In genomic region chr2L:17470630-17471029, dm6 we compare ENCODE assay signal across 1 fruit fly cellular context.
TF ChIP-seq lines count a peak whose summit lies in the region.

No protein-coding gene starts in this region.

TF ChIP-seq in whole organism, embryonic, 481 proteins besides CTCF, POLR2A, EP300 and RAD21 (continued from another document):
- TF ChIP-seq hb (GFP tag; IDR thresholded peaks at IDR 0.05; lab: Robert Waterston, UW; ENCODE audit: partially characterized antibody) = no peak
- TF ChIP-seq CG13775 (GFP tag; optimal IDR thresholded peaks at IDR 0.05; lab: Kevin White, UChicago) = no peak
- TF ChIP-seq sens (GFP tag; lab: Kevin White, UChicago) = no peak
- TF ChIP-seq MESR4 (GFP tag; optimal IDR thresholded peaks at IDR 0.05; lab: Kevin White, UChicago) = no peak
- no peak for TF ChIP-seq CG11504 (tag; optimal IDR thresholded peaks at IDR 0.05; lab: Kevin White, UChicago)
- TF ChIP-seq H15 (GFP tag; IDR thresholded peaks at IDR 0.05; lab: Robert Waterston, UW) = no peak
- TF ChIP-seq Ets97D (GFP tag; optimal IDR thresholded peaks at IDR 0.05; lab: Kevin White, UChicago) = no peak
- no peak for TF ChIP-seq CG7745 (tag; optimal IDR thresholded peaks at IDR 0.05; lab: Kevin White, UChicago)
- TF ChIP-seq CG11723 (GFP tag; optimal IDR thresholded peaks at IDR 0.05; lab: Kevin White, UChicago) = no peak
- no peak for TF ChIP-seq HLHmδ (GFP tag; optimal IDR thresholded peaks at IDR 0.05; lab: Kevin White, UChicago)
- no peak for TF ChIP-seq CG16779 (GFP tag; IDR thresholded peaks at IDR 0.05; lab: Robert Waterston, UW)
- TF ChIP-seq tin (GFP tag; optimal IDR thresholded peaks at IDR 0.05; lab: Kevin White, UChicago) = no peak
- TF ChIP-seq so (GFP tag; IDR thresholded peaks at IDR 0.05; lab: Robert Waterston, UW) = no peak; the same call in 2 of the 3 replicates
- TF ChIP-seq grn (GFP tag; optimal IDR thresholded peaks at IDR 0.05; lab: Kevin White, UChicago) = no peak
- TF ChIP-seq Max (GFP tag; optimal IDR thresholded peaks at IDR 0.05; lab: Kevin White, UChicago) = no peak
- TF ChIP-seq CG6254 (GFP tag; optimal IDR thresholded peaks at IDR 0.05; lab: Kevin White, UChicago) = no peak
- no peak for TF ChIP-seq Dfd (GFP tag; optimal IDR thresholded peaks at IDR 0.05; lab: Kevin White, UChicago)
- TF ChIP-seq CG17359 (tag; optimal IDR thresholded peaks at IDR 0.05; lab: Kevin White, UChicago) = no peak
- no peak for TF ChIP-seq sens-2 (GFP tag; IDR thresholded peaks at IDR 0.05; lab: Robert Waterston, UW)
- peak; percentile 13 for TF ChIP-seq CG2116 (GFP tag; optimal IDR thresholded peaks at IDR 0.05; lab: Kevin White, UChicago)
- TF ChIP-seq CG2875 (GFP tag; optimal IDR thresholded peaks at IDR 0.05; lab: Kevin White, UChicago) = no peak
- TF ChIP-seq CG8388 (GFP tag; optimal IDR thresholded peaks at IDR 0.05; lab: Kevin White, UChicago) = no peak
- TF ChIP-seq nom (GFP tag; optimal IDR thresholded peaks at IDR 0.05; lab: Kevin White, UChicago) = no peak
- no peak for TF ChIP-seq ttk (GFP tag; IDR thresholded peaks at IDR 0.05; lab: Robert Waterston, UW)
- TF ChIP-seq CG3847 (GFP tag; IDR thresholded peaks at IDR 0.05; lab: Robert Waterston, UW) = peak; percentile 14; the same call in 1 of the 2 replicates
- no peak for TF ChIP-seq ato (GFP tag; IDR thresholded peaks at IDR 0.05; lab: Robert Waterston, UW; ENCODE audit: partially characterized antibody)
- no peak for TF ChIP-seq disco-r (GFP tag; optimal IDR thresholded peaks at IDR 0.05; lab: Kevin White, UChicago)
- TF ChIP-seq gt (GFP tag; IDR thresholded peaks at IDR 0.05; lab: Robert Waterston, UW) = no peak
- TF ChIP-seq Hsf (GFP tag; optimal IDR thresholded peaks at IDR 0.05; lab: Kevin White, UChicago) = peak; percentile 17
- TF ChIP-seq CG12155 (GFP tag; optimal IDR thresholded peaks at IDR 0.05; lab: Kevin White, UChicago) = no peak
- TF ChIP-seq Sox100B (GFP tag; optimal IDR thresholded peaks at IDR 0.05; lab: Kevin White, UChicago) = no peak
- peak; percentile 85 for TF ChIP-seq Fer1 (GFP tag; optimal IDR thresholded peaks at IDR 0.05; lab: Kevin White, UChicago)
- no peak for TF ChIP-seq danr (GFP tag; IDR thresholded peaks at IDR 0.05; lab: Robert Waterston, UW)
- no peak for TF ChIP-seq mld (GFP tag; IDR thresholded peaks at IDR 0.05; lab: Robert Waterston, UW; ENCODE audit: partially characterized antibody)
- TF ChIP-seq HLH4C (GFP tag; IDR thresholded peaks at IDR 0.05; lab: Robert Waterston, UW; ENCODE audit: partially characterized antibody) = no peak
- TF ChIP-seq ftz-f1 (GFP tag; optimal IDR thresholded peaks at IDR 0.05; lab: Kevin White, UChicago) = no peak
- TF ChIP-seq Aef1 (GFP tag; IDR thresholded peaks at IDR 0.05; lab: Robert Waterston, UW) = no peak
- TF ChIP-seq Sin3A (optimal IDR thresholded peaks at IDR 0.05; lab: Kevin White, UChicago) = no peak
- no peak for TF ChIP-seq sr (GFP tag; IDR thresholded peaks at IDR 0.05; lab: Robert Waterston, UW)
- no peak for TF ChIP-seq Ptx1 (GFP tag; IDR thresholded peaks at IDR 0.05; lab: Robert Waterston, UW)
- peak; percentile 50 for TF ChIP-seq CoRest (tag; optimal IDR thresholded peaks at IDR 0.05; lab: Kevin White, UChicago)
- peak; percentile 66 for TF ChIP-seq gsb (GFP tag; IDR thresholded peaks at IDR 0.05; lab: Robert Waterston, UW)
- TF ChIP-seq pb (GFP tag; optimal IDR thresholded peaks at IDR 0.05; lab: Kevin White, UChicago) = no peak
- TF ChIP-seq stwl (tag; optimal IDR thresholded peaks at IDR 0.05; lab: Kevin White, UChicago) = no peak
- no peak for TF ChIP-seq CG2199 (GFP tag; IDR thresholded peaks at IDR 0.05; lab: Robert Waterston, UW)
